Fruit fly (Drosophila melanogaster): ENCODE data around the gene Osi3.

DNA sequence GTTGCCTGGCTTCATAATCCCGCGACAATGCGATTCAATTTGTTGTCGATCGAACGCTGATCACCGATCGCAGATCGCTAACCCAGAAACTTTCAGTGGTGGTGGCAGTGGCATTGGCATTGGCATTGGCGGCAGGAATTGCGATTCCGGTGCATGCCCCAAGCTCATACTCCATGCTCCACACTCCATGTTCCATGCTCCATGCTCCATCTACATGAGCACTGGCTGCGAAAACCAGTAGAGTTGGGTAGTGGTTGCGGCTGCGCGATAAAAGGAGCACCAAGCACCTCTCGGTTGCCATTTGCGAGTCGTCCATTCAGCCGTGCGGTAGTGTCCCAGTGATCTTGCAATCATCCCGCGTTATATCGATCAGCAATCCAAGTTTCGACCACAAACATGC lies 42.4 kb upstream of the Osi3 start, which contains the start of gene Osi1:
- TF ChIP-seq kay (GFP tag; ENCODE audit: borderline replicate concordance) (no peak), toe (GFP tag; optimal IDR thresholded peaks at IDR 0.05) (no peak), Hr96 (GFP tag; optimal IDR thresholded peaks at IDR 0.05) (no peak), CG12768 (GFP tag; optimal IDR thresholded peaks at IDR 0.05) (no peak), Crg-1 (GFP tag; optimal IDR thresholded peaks at IDR 0.05) (no peak), Mnt (GFP tag; optimal IDR thresholded peaks at IDR 0.05) (no peak), CG7101 (tag; optimal IDR thresholded peaks at IDR 0.05) (no peak), CG1620 (GFP tag; optimal IDR thresholded peaks at IDR 0.05) (no peak), CG7045 (GFP tag; optimal IDR thresholded peaks at IDR 0.05) (no peak), CG5204 (GFP tag; optimal IDR thresholded peaks at IDR 0.05) (no peak), CG33017 (tag; optimal IDR thresholded peaks at IDR 0.05) (no peak)

All from whole organism, adult.